Worm (Caenorhabditis elegans): ENCODE measurements around the gene F41E6.7.
A peak's percentile ranks its signal among the peaks of the same experiment; 100 is the strongest.

Gene F41E6.7

DNA sequence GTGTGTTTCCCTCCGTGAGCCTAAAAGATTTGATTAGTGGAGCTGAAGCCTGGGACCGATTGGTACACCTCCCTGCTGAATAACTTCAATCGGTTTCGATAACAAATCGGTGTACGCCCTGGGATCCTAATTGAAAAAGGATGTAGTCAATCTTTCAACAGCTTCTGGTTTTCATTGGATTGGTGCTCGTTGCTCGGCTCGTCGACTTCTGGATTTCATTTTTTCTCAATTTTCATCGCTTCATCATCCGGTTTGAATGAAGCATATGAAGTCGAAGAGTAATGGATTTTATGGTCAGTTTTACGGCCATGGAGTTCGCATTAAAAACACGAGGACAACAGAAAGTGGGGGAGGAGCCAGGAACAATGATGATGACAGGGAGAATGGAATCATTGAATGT lies 43.1 kb downstream of the F41E6.7 start:
- TF ChIP-seq pha-4 (GFP tag; IDR thresholded peaks at IDR 0.05) (no peak), pha-4 (tag; optimal IDR thresholded peaks at IDR 0.05) (no peak), Y48G9A.11 (GFP tag; IDR thresholded peaks at IDR 0.05) (no peak), R02D3.7 (tag; optimal IDR thresholded peaks at IDR 0.05) (no peak), unc-39 (tag; optimal IDR thresholded peaks at IDR 0.05) (no peak), fkh-10 (GFP tag; optimal IDR thresholded peaks at IDR 0.05) (no peak), dmd-8 (GFP tag; IDR thresholded peaks at IDR 0.05) (no peak), T20F7.1 (GFP tag; optimal IDR thresholded peaks at IDR 0.05) (no peak)

DNA sequence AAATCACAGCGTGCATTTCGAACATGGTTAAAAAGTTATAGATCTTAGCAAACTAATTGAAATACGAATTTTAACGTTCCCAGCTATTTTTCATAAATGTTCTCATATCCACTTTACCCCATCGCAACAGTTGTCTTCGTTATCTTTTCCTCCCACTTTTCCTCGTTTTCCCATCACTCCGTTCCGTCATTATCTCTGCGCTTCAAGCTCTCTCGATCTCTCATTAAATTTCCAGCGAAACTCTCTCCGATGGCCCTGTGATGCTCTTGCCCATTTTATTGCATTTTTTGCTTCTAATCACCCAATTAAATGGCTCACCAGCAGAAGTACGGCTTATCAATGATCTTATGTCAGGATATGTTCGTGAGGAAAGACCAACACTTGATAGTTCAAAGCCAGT lies 46.6 kb downstream of the F41E6.7 start, which contains the start of gene acr-15:
acr-15 (plus strand) TSS at position 236 of the 400 bp plus-strand sequence.
- TF ChIP-seq pha-4 (GFP tag; IDR thresholded peaks at IDR 0.05), result no peak
- TF ChIP-seq pha-4 (tag; optimal IDR thresholded peaks at IDR 0.05), result no peak
- no peak for TF ChIP-seq Y48G9A.11 (GFP tag; IDR thresholded peaks at IDR 0.05)
- peak; percentile 14 for TF ChIP-seq nhr-11 (tag; optimal IDR thresholded peaks at IDR 0.05)

DNA sequence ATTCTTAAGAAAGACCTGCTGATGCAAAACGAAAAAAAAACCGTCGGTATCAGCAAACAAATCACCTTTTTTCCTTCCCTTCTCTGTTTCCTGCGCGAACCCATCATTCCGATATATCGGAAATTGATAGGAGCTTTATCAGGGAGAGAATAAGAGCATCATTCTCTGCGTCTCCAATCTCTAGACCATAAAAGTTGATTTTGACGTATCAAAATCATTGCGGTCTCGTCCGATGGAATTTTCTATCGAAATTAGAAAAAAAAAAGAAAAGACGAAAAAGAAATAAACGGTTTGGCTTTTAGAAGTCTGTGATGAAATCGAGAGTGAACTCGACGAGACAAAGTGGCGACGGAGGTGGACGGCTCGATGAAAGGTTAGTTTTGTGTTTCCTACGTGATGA lies 50.1 kb downstream of the F41E6.7 start, which contains the start of gene stdh-4:
stdh-4 (plus strand) TSS at position 301 of the 400 bp plus-strand sequence.
- 0 out of 2 replicates have a peak, but pooled peaks have one; percentile 13 for TF ChIP-seq dmd-6 (GFP tag; IDR thresholded peaks at IDR 0.05)
- no peak for TF ChIP-seq spr-1 (tag; optimal IDR thresholded peaks at IDR 0.05)
- no peak for TF ChIP-seq unc-62 (GFP tag; optimal IDR thresholded peaks at IDR 0.05 in 1 of 2)
- TF ChIP-seq unc-62 (tag; optimal IDR thresholded peaks at IDR 0.05), result no peak
